2 fruit fly cellular contexts compared by ENCODE assay signal in genomic region chr2L:5338721-5339036, dm6.
TF ChIP-seq lines count a peak whose summit lies in the region.

No protein-coding gene starts in this region.

- TF ChIP-seq CTCF in whole organism, embryonic (GFP tag; optimal IDR thresholded peaks at IDR 0.05; lab: Kevin White, UChicago): no peak

TF ChIP-seq in whole organism, embryonic, 481 proteins besides CTCF, POLR2A, EP300 and RAD21 (continues in another document):
- TF ChIP-seq C15 (GFP tag; IDR thresholded peaks at IDR 0.05; lab: Robert Waterston, UW) (no peak), sens (GFP tag; lab: Kevin White, UChicago) (peak; percentile 19), CG6813 (GFP tag; optimal IDR thresholded peaks at IDR 0.05; lab: Kevin White, UChicago) (peak; percentile 15), Dp (GFP tag; optimal IDR thresholded peaks at IDR 0.05; lab: Kevin White, UChicago) (no peak), Dfd (GFP tag; optimal IDR thresholded peaks at IDR 0.05; lab: Kevin White, UChicago) (no peak), btn (GFP tag; optimal IDR thresholded peaks at IDR 0.05; lab: Kevin White, UChicago) (no peak), CG14710 (tag; optimal IDR thresholded peaks at IDR 0.05; lab: Kevin White, UChicago) (peak; percentile 12), Chrac-16 (GFP tag; optimal IDR thresholded peaks at IDR 0.05; lab: Kevin White, UChicago) (no peak), onecut (GFP tag; IDR thresholded peaks at IDR 0.05; lab: Robert Waterston, UW) (no peak), Eip74EF (GFP tag; optimal IDR thresholded peaks at IDR 0.05; lab: Kevin White, UChicago) (no peak), grau (tag; optimal IDR thresholded peaks at IDR 0.05; lab: Kevin White, UChicago) (no peak), CG14441 (GFP tag; IDR thresholded peaks at IDR 0.05; lab: Robert Waterston, UW) (no peak), CG16863 (GFP tag; optimal IDR thresholded peaks at IDR 0.05; lab: Kevin White, UChicago) (no peak), Med (GFP tag; lab: Kevin White, UChicago) (peak; percentile 57), bbx (GFP tag; IDR thresholded peaks at IDR 0.05; lab: Robert Waterston, UW; ENCODE audit: partially characterized antibody) (no peak), bsh (GFP tag; optimal IDR thresholded peaks at IDR 0.05; lab: Kevin White, UChicago) (peak in 1 of 2 experiments; percentile 66), Sox102F (GFP tag; optimal IDR thresholded peaks at IDR 0.05; lab: Kevin White, UChicago) (peak; percentile 47), jigr1 (GFP tag; IDR thresholded peaks at IDR 0.05; lab: Robert Waterston, UW) (no peak), CG2712 (tag; optimal IDR thresholded peaks at IDR 0.05; lab: Kevin White, UChicago) (peak; percentile 1), dmrt11E (tag; optimal IDR thresholded peaks at IDR 0.05; lab: Kevin White, UChicago) (peak; percentile 19), Spps (tag; optimal IDR thresholded peaks at IDR 0.05; lab: Kevin White, UChicago) (peak; percentile 42), CG10959 (GFP tag; IDR thresholded peaks at IDR 0.05; lab: Robert Waterston, UW) (no peak), CG17359 (tag; optimal IDR thresholded peaks at IDR 0.05; lab: Kevin White, UChicago) (peak; percentile 71), CG1603 (tag; optimal IDR thresholded peaks at IDR 0.05; lab: Kevin White, UChicago) (peak; percentile 57), gem (tag; optimal IDR thresholded peaks at IDR 0.05; lab: Kevin White, UChicago) (peak; percentile 39), NC2β (GFP tag; optimal IDR thresholded peaks at IDR 0.05; lab: Kevin White, UChicago) (no peak), eve (GFP tag; optimal IDR thresholded peaks at IDR 0.05; lab: Kevin White, UChicago) (peak in 1 of 2 experiments; percentile 37), MESR4 (GFP tag; optimal IDR thresholded peaks at IDR 0.05; lab: Kevin White, UChicago) (no peak), esg (GFP tag; conservative IDR thresholded peaks at IDR 0.05; lab: Robert Waterston, UW) (no peak), CG2875 (GFP tag; optimal IDR thresholded peaks at IDR 0.05; lab: Kevin White, UChicago) (peak; percentile 59), H15 (GFP tag; IDR thresholded peaks at IDR 0.05; lab: Robert Waterston, UW) (no peak), az2 (GFP tag; optimal IDR thresholded peaks at IDR 0.05; lab: Kevin White, UChicago) (no peak), trem (tag; optimal IDR thresholded peaks at IDR 0.05; lab: Kevin White, UChicago) (no peak), Lhr (GFP tag; optimal IDR thresholded peaks at IDR 0.05; lab: Kevin White, UChicago) (no peak), dmrt99B (tag; optimal IDR thresholded peaks at IDR 0.05; lab: Kevin White, UChicago) (peak; percentile 32), sisA (GFP tag; IDR thresholded peaks at IDR 0.05; lab: Robert Waterston, UW) (no peak), CG31224 (GFP tag; IDR thresholded peaks at IDR 0.05; lab: Robert Waterston, UW) (no peak), Ets97D (GFP tag; optimal IDR thresholded peaks at IDR 0.05; lab: Kevin White, UChicago) (no peak), CG4820 (GFP tag; optimal IDR thresholded peaks at IDR 0.05; lab: Kevin White, UChicago) (no peak), CG3407 (GFP tag; optimal IDR thresholded peaks at IDR 0.05; lab: Kevin White, UChicago) (peak; percentile 53), CG2116 (GFP tag; optimal IDR thresholded peaks at IDR 0.05; lab: Kevin White, UChicago) (no peak), Vsx1 (GFP tag; optimal IDR thresholded peaks at IDR 0.05; lab: Kevin White, UChicago) (peak; percentile 23), CG15601 (tag; optimal IDR thresholded peaks at IDR 0.05; lab: Kevin White, UChicago) (peak; percentile 39), CG1024 (GFP tag; IDR thresholded peaks at IDR 0.05; lab: Robert Waterston, UW) (peak; percentile 14; the same call in 1 of the 2 replicates), Lpt (GFP tag; optimal IDR thresholded peaks at IDR 0.05; lab: Kevin White, UChicago) (no peak), nau (GFP tag; optimal IDR thresholded peaks at IDR 0.05; lab: Kevin White, UChicago) (peak; percentile 49), CG9215 (GFP tag; IDR thresholded peaks at IDR 0.05; lab: Robert Waterston, UW) (no peak), Oli (tag; optimal IDR thresholded peaks at IDR 0.05; lab: Kevin White, UChicago) (no peak)

TF ChIP-seq in whole organism, wandering third instar larva, 38 proteins besides CTCF, POLR2A, EP300 and RAD21:
- peak; percentile 26 for TF ChIP-seq brk (GFP tag; optimal IDR thresholded peaks at IDR 0.05; lab: Kevin White, UChicago)
- no peak for TF ChIP-seq Myc (optimal IDR thresholded peaks at IDR 0.05; lab: Kevin White, UChicago)
- TF ChIP-seq usp (GFP tag; optimal IDR thresholded peaks at IDR 0.05; lab: Kevin White, UChicago): no peak
- TF ChIP-seq tai (GFP tag; optimal IDR thresholded peaks at IDR 0.05; lab: Kevin White, UChicago): peak; percentile 4
- no peak for TF ChIP-seq Vsx2 (GFP tag; optimal IDR thresholded peaks at IDR 0.05; lab: Kevin White, UChicago; ENCODE audit: partially characterized antibody)
- no peak for TF ChIP-seq Sp1 (GFP tag; optimal IDR thresholded peaks at IDR 0.05; lab: Kevin White, UChicago)
